Worm (Caenorhabditis elegans): ENCODE measurements around the gene nhr-277.

DNA sequence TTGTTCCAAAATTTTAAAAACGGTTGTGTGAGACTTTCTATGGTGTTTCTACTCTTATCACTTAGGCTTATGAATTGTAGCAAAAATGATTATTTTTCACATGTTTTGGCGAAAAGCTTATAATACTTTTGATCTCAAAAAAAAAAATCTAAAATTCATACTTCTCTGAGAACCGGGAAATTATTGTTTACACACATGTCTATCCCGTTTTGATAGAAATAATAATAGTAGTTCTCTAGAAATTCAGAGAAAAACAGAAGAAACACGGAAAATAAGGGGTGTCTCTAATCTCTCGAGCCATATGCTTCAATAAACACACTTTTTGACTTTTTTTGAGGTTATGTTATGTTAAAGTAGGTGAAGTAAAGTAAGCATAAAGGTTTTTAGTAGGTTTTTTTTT, 7.8 kb downstream of the nhr-277 start:
- no peak for TF ChIP-seq ama-1 (optimal IDR thresholded peaks at IDR 0.05)
- no peak for TF ChIP-seq lin-15B (tag; optimal IDR thresholded peaks at IDR 0.05)
- no peak for TF ChIP-seq ztf-11 (tag; optimal IDR thresholded peaks at IDR 0.05)
- TF ChIP-seq unc-39 (tag; optimal IDR thresholded peaks at IDR 0.05) = no peak
- TF ChIP-seq ceh-28 (tag; optimal IDR thresholded peaks at IDR 0.05) = no peak
